Fruit fly (Drosophila melanogaster): ENCODE data around the gene twin.

twin gene

dm6 chr3R:24193373-24193879 is 28.3 kb downstream of the twin start, which contains the start of the genes SMC6 and CG6204 (continued):
- TF ChIP-seq Ptx1 (GFP tag; IDR thresholded peaks at IDR 0.05) (peak; percentile 97), tup (GFP tag; optimal IDR thresholded peaks at IDR 0.05) (peak; percentile 52), nerfin-1 (tag; optimal IDR thresholded peaks at IDR 0.05) (peak; percentile 94), CG2712 (tag; optimal IDR thresholded peaks at IDR 0.05) (peak; percentile 95), CG8924 (tag; optimal IDR thresholded peaks at IDR 0.05) (peak; percentile 95), H15 (GFP tag; IDR thresholded peaks at IDR 0.05) (peak; percentile 92), h (optimal IDR thresholded peaks at IDR 0.05) (no peak), CG32772 (GFP tag; IDR thresholded peaks at IDR 0.05) (peak; percentile 95), H2.0 (GFP tag; IDR thresholded peaks at IDR 0.05) (peak; percentile 95), trem (tag; optimal IDR thresholded peaks at IDR 0.05) (peak; percentile 94), CG13296 (GFP tag; optimal IDR thresholded peaks at IDR 0.05) (peak; percentile 91), nom (GFP tag; optimal IDR thresholded peaks at IDR 0.05) (peak; percentile 88), Mes4 (GFP tag; optimal IDR thresholded peaks at IDR 0.05) (peak; percentile 58), Dbx (GFP tag; IDR thresholded peaks at IDR 0.05) (peak; percentile 95), pita (GFP tag; optimal IDR thresholded peaks at IDR 0.05) (no peak), CG17361 (GFP tag; IDR thresholded peaks at IDR 0.05) (peak; percentile 97), kni (GFP tag; optimal IDR thresholded peaks at IDR 0.05) (no peak), tx (GFP tag; optimal IDR thresholded peaks at IDR 0.05) (peak; percentile 79), Nf-YA (GFP tag; IDR thresholded peaks at IDR 0.05) (peak; percentile 75), chm (GFP tag; IDR thresholded peaks at IDR 0.05) (peak; percentile 86), Hr39 (optimal IDR thresholded peaks at IDR 0.05) (no peak), CG18619 (GFP tag; optimal IDR thresholded peaks at IDR 0.05) (peak; percentile 92), Hsf (GFP tag; optimal IDR thresholded peaks at IDR 0.05) (peak; percentile 94), sug (tag; optimal IDR thresholded peaks at IDR 0.05) (peak; percentile 93), CHES-1-like (GFP tag; optimal IDR thresholded peaks at IDR 0.05) (peak; percentile 79), HLH3B (GFP tag; IDR thresholded peaks at IDR 0.05) (peak; percentile 92), Asciz (GFP tag; optimal IDR thresholded peaks at IDR 0.05) (peak; percentile 85), crp (GFP tag; optimal IDR thresholded peaks at IDR 0.05) (peak in 1 of 2 experiments; percentile 60), CG10209 (GFP tag; optimal IDR thresholded peaks at IDR 0.05) (peak; percentile 92), Fer3 (tag; optimal IDR thresholded peaks at IDR 0.05) (peak; percentile 97), BEAF-32 (GFP tag; optimal IDR thresholded peaks at IDR 0.05) (peak; percentile 71), ssp (GFP tag; IDR thresholded peaks at IDR 0.05) (peak; percentile 86), Rfx (GFP tag; IDR thresholded peaks at IDR 0.05) (peak; percentile 97), CG3065 (GFP tag; optimal IDR thresholded peaks at IDR 0.05) (peak; percentile 65), org-1 (GFP tag; optimal IDR thresholded peaks at IDR 0.05) (peak; percentile 88), dmrt11E (tag; optimal IDR thresholded peaks at IDR 0.05) (peak; percentile 93), CG4820 (GFP tag; optimal IDR thresholded peaks at IDR 0.05) (peak; percentile 92), GATAe (GFP tag; conservative IDR thresholded peaks at IDR 0.05) (peak; percentile 84), CG10274 (GFP tag; optimal IDR thresholded peaks at IDR 0.05) (peak; percentile 75), gfzf (GFP tag; optimal IDR thresholded peaks at IDR 0.05) (peak; percentile 77), ci (GFP tag; IDR thresholded peaks at IDR 0.05) (peak; percentile 92), HmgZ (tag; optimal IDR thresholded peaks at IDR 0.05) (peak; percentile 96), CG8359 (GFP tag; optimal IDR thresholded peaks at IDR 0.05; ENCODE audit: borderline replicate concordance) (peak; percentile 61), CG14441 (GFP tag; IDR thresholded peaks at IDR 0.05) (peak; percentile 95), kah (GFP tag; optimal IDR thresholded peaks at IDR 0.05) (peak; percentile 79), sd (tag; optimal IDR thresholded peaks at IDR 0.05) (peak; percentile 92), schlank (tag; optimal IDR thresholded peaks at IDR 0.05) (peak; percentile 85), CG1647 (GFP tag; optimal IDR thresholded peaks at IDR 0.05) (peak; percentile 63), HLHmδ (GFP tag; optimal IDR thresholded peaks at IDR 0.05) (no peak), CG10959 (GFP tag; IDR thresholded peaks at IDR 0.05) (peak; percentile 88), CG12744 (GFP tag; optimal IDR thresholded peaks at IDR 0.05) (peak; percentile 80)
